Worm (Caenorhabditis elegans): ENCODE results near the gene T10B5.10.

ce11 chrV:1892567-1893277, 36.6 kb upstream of the T10B5.10 start, which contains the start of gene zig-11:
- TF ChIP-seq pha-4 (tag; optimal IDR thresholded peaks at IDR 0.05) (no peak), nhr-237 (tag; optimal IDR thresholded peaks at IDR 0.05) (no peak), nhr-28 (tag; optimal IDR thresholded peaks at IDR 0.05) (no peak), tbx-8 (GFP tag; optimal IDR thresholded peaks at IDR 0.05) (no peak), nhr-12 (tag; optimal IDR thresholded peaks at IDR 0.05) (no peak), bed-3 (GFP tag; optimal IDR thresholded peaks at IDR 0.05) (no peak), sptf-1 (tag; optimal IDR thresholded peaks at IDR 0.05) (no peak), flh-1 (GFP tag; optimal IDR thresholded peaks at IDR 0.05) (no peak), elt-1 (tag; optimal IDR thresholded peaks at IDR 0.05; ENCODE audit: borderline replicate concordance, insufficient read depth) (no peak)
